Fruit fly (Drosophila melanogaster): ENCODE measurements around the gene CG3719.

The CG3719 gene

DNA sequence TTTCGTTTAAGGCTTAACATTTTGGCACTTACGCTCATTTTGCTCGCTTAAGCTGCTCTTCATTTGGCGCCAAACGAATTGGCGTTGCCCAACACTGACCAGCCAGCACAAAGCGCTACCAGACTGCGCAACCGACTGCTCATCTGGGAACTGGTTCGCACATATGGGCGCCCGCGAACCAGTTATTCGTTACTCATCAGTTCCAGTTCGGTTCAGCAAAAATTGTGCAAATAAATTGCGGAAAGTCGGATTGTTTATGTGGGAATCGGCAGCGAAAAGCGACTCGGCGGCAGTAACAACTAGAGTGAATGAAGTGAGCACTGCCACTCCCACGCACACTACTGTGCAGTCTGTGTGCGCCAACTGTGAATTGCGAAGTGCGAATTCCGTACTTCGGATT lies 12.6 kb upstream of the CG3719 start, which contains the start of gene Rilpl (continued):
- no peak for TF ChIP-seq CG6854 (GFP tag; optimal IDR thresholded peaks at IDR 0.05)
- no peak for TF ChIP-seq h (optimal IDR thresholded peaks at IDR 0.05)
- TF ChIP-seq CG18599 (GFP tag; optimal IDR thresholded peaks at IDR 0.05): no peak
- TF ChIP-seq tll (GFP tag; optimal IDR thresholded peaks at IDR 0.05): no peak
- no peak for TF ChIP-seq Poxn (GFP tag; IDR thresholded peaks at IDR 0.05)
- TF ChIP-seq BEAF-32 (GFP tag; optimal IDR thresholded peaks at IDR 0.05): peak; percentile 47
- TF ChIP-seq CG13775 (GFP tag; optimal IDR thresholded peaks at IDR 0.05): no peak
- no peak for TF ChIP-seq CG9609 (GFP tag; optimal IDR thresholded peaks at IDR 0.05)
- TF ChIP-seq CG16813 (GFP tag; IDR thresholded peaks at IDR 0.05; ENCODE audit: partially characterized antibody): peak; percentile 46; the same call in 1 of the 3 replicates
- TF ChIP-seq Antp (GFP tag; optimal IDR thresholded peaks at IDR 0.05): peak; percentile 27
- no peak for TF ChIP-seq Bdp1 (GFP tag; optimal IDR thresholded peaks at IDR 0.05)
- TF ChIP-seq TFAM (GFP tag; optimal IDR thresholded peaks at IDR 0.05): no peak
- TF ChIP-seq CG15269 (tag; optimal IDR thresholded peaks at IDR 0.05): no peak
- TF ChIP-seq HLH4C (GFP tag; IDR thresholded peaks at IDR 0.05; ENCODE audit: partially characterized antibody): peak; percentile 55; the same call in 2 of the 3 replicates
- TF ChIP-seq esg (GFP tag; conservative IDR thresholded peaks at IDR 0.05): no peak
- TF ChIP-seq Mad (GFP tag; optimal IDR thresholded peaks at IDR 0.05): no peak
- no peak for TF ChIP-seq CG8944 (GFP tag; optimal IDR thresholded peaks at IDR 0.05)
- TF ChIP-seq HmgD (GFP tag; optimal IDR thresholded peaks at IDR 0.05): peak; percentile 64
- no peak for TF ChIP-seq CG10321 (GFP tag; IDR thresholded peaks at IDR 0.05)
- peak; percentile 44; the same call in 1 of the 2 replicates for TF ChIP-seq vvl (GFP tag; IDR thresholded peaks at IDR 0.05)
- TF ChIP-seq CG16815 (GFP tag; optimal IDR thresholded peaks at IDR 0.05): no peak
- no peak for TF ChIP-seq Hr51 (GFP tag; optimal IDR thresholded peaks at IDR 0.05)
- no peak for TF ChIP-seq CG6654 (GFP tag; optimal IDR thresholded peaks at IDR 0.05)
- TF ChIP-seq Fer2 (tag; optimal IDR thresholded peaks at IDR 0.05): no peak
- no peak for TF ChIP-seq Stat92E (GFP tag; optimal IDR thresholded peaks at IDR 0.05)
- no peak for TF ChIP-seq CG18262 (tag; optimal IDR thresholded peaks at IDR 0.05)
- peak; percentile 30 for TF ChIP-seq Lhr (GFP tag; optimal IDR thresholded peaks at IDR 0.05)
- no peak for TF ChIP-seq Blimp-1 (GFP tag; optimal IDR thresholded peaks at IDR 0.05)
- TF ChIP-seq Opbp (GFP tag; IDR thresholded peaks at IDR 0.05; ENCODE audit: partially characterized antibody): peak; percentile 59; the same call in 1 of the 3 replicates
- TF ChIP-seq ems (GFP tag; optimal IDR thresholded peaks at IDR 0.05): no peak
- TF ChIP-seq Kr (GFP tag; optimal IDR thresholded peaks at IDR 0.05): no peak
- TF ChIP-seq gsb (GFP tag; IDR thresholded peaks at IDR 0.05): no peak
- peak; percentile 82 for TF ChIP-seq CG3847 (GFP tag; IDR thresholded peaks at IDR 0.05)
- TF ChIP-seq CG7556 (GFP tag; optimal IDR thresholded peaks at IDR 0.05): no peak
- TF ChIP-seq lilli (GFP tag; optimal IDR thresholded peaks at IDR 0.05): peak; percentile 35
- TF ChIP-seq hbn (GFP tag; IDR thresholded peaks at IDR 0.05; ENCODE audit: partially characterized antibody): no peak
- TF ChIP-seq CG12219 (GFP tag; optimal IDR thresholded peaks at IDR 0.05): no peak
- TF ChIP-seq wor (GFP tag; IDR thresholded peaks at IDR 0.05): no peak
- no peak for TF ChIP-seq CG30020 (tag; optimal IDR thresholded peaks at IDR 0.05)
- TF ChIP-seq ERR (GFP tag; optimal IDR thresholded peaks at IDR 0.05): no peak
- TF ChIP-seq shn (GFP tag; optimal IDR thresholded peaks at IDR 0.05): no peak
- no peak for TF ChIP-seq pita (GFP tag; optimal IDR thresholded peaks at IDR 0.05)
- no peak for TF ChIP-seq CG1832 (GFP tag; optimal IDR thresholded peaks at IDR 0.05)
- TF ChIP-seq ATbp (GFP tag; optimal IDR thresholded peaks at IDR 0.05): no peak
- peak in 1 of 2 experiments; percentile 50 for TF ChIP-seq dpn (GFP tag; optimal IDR thresholded peaks at IDR 0.05)
- peak; percentile 94 for TF ChIP-seq Med (GFP tag)
- TF ChIP-seq CG8359 (GFP tag; optimal IDR thresholded peaks at IDR 0.05; ENCODE audit: borderline replicate concordance): no peak
- TF ChIP-seq odd (GFP tag; optimal IDR thresholded peaks at IDR 0.05): no peak
- TF ChIP-seq YL-1 (GFP tag; optimal IDR thresholded peaks at IDR 0.05): peak; percentile 84
- no peak for TF ChIP-seq CG17568 (GFP tag; optimal IDR thresholded peaks at IDR 0.05)

Data from whole organism, embryonic.